Worm (Caenorhabditis elegans): Measurements from ENCODE around the gene sri-72.

ce11 chrV:615275-615674, 47.3 kb upstream of the sri-72 start, which contains the start of gene F48G7.13:
- no peak for TF ChIP-seq ztf-11 (tag; optimal IDR thresholded peaks at IDR 0.05)
- no peak for TF ChIP-seq unc-62 (GFP tag; optimal IDR thresholded peaks at IDR 0.05)
- no peak for TF ChIP-seq pqm-1 (tag; optimal IDR thresholded peaks at IDR 0.05)
- TF ChIP-seq nhr-237 (tag; optimal IDR thresholded peaks at IDR 0.05), result no peak
- TF ChIP-seq elt-2 (tag; optimal IDR thresholded peaks at IDR 0.05), result no peak
- TF ChIP-seq unc-39 (tag; optimal IDR thresholded peaks at IDR 0.05), result no peak
